Worm (Caenorhabditis elegans) whole organism, L3 larva: ENCODE data around the gene apc-11.

Experiments used
- R02D3.7 ChIP-seq: fragments of 150-350 bp; optimal IDR thresholded peaks from 2 replicates; lab custom pipeline; 2014; ENCODE audit warnings: missing biosample characterization, missing genetic modification characterization
- ZK546.5 ChIP-seq: sonication (generic microtip); optimal IDR thresholded peaks from 2 replicates; lab custom pipeline; 2017; ENCODE audit warnings: missing biosample characterization, missing genetic modification characterization
- ama-1 ChIP-seq: fragments of 150-350 bp; optimal IDR thresholded peaks from 2 replicates; lab custom pipeline; 2018
- ceh-28 ChIP-seq: fragments of 150-350 bp; optimal IDR thresholded peaks from 2 replicates; lab custom pipeline; 2014; ENCODE audit warnings: missing biosample characterization, missing genetic modification reagents, missing genetic modification characterization
- ceh-9 ChIP-seq: sonication (generic microtip); optimal IDR thresholded peaks from 2 replicates; lab custom pipeline; 2018; ENCODE audit warnings: missing biosample characterization, missing genetic modification characterization
- daf-12 ChIP-seq: fragments of 150-350 bp; optimal IDR thresholded peaks from 2 replicates; lab custom pipeline; 2014; ENCODE audit warnings: missing biosample characterization, missing genetic modification reagents, missing genetic modification characterization
- egl-5 ChIP-seq: fragments of 150-350 bp; optimal IDR thresholded peaks from 2 replicates; lab custom pipeline; 2017; ENCODE audit warnings: missing biosample characterization, missing genetic modification reagents, missing genetic modification characterization, inconsistent platforms
- elt-1 ChIP-seq: fragments of 150-350 bp; optimal IDR thresholded peaks from 2 replicates; lab custom pipeline; 2014; ENCODE audit warnings: missing biosample characterization, missing genetic modification characterization
- elt-2 ChIP-seq: sonication (generic microtip); optimal IDR thresholded peaks from 2 replicates; lab custom pipeline; 2016; ENCODE audit warnings: missing genetic modification reagents, mild to moderate bottlenecking, missing genetic modification characterization, missing compliant biosample characterization
- elt-3 ChIP-seq, 3 experiments: fragments of 150-350 bp in 1 of 3; sonication (generic microtip) in 2 of 3; optimal IDR thresholded peaks; 2 replicates in 2 of 3; 4 replicates in 1 of 3; lab custom pipeline; 2014 to 2017; ENCODE audit warnings: missing biosample characterization in 3 of 3, missing genetic modification characterization in 3 of 3
- eor-1 ChIP-seq, 2 experiments: fragments of 150-350 bp; optimal IDR thresholded peaks; 2 replicates each; lab custom pipeline; 2014 to 2018; ENCODE audit warnings: missing biosample characterization in 2 of 2, missing genetic modification characterization in 2 of 2
- fkh-10 ChIP-seq: sonication (generic microtip); optimal IDR thresholded peaks from 2 replicates; lab custom pipeline; 2017; ENCODE audit warnings: missing biosample characterization, missing genetic modification reagents, missing genetic modification characterization
- fkh-2 ChIP-seq: fragments of 150-350 bp; optimal IDR thresholded peaks from 2 replicates; lab custom pipeline; 2014; ENCODE audit warnings: missing biosample characterization, missing genetic modification reagents, missing genetic modification characterization
- fos-1 ChIP-seq: fragments of 150-350 bp; optimal IDR thresholded peaks from 2 replicates; lab custom pipeline; 2014; ENCODE audit warnings: missing biosample characterization, missing genetic modification characterization
- hmg-11 ChIP-seq: sonication (generic microtip); optimal IDR thresholded peaks from 2 replicates; lab custom pipeline; 2016; ENCODE audit warnings: missing genetic modification characterization, missing compliant biosample characterization
- jun-1 ChIP-seq: fragments of 150-350 bp; optimal IDR thresholded peaks from 2 replicates; lab custom pipeline; 2014; ENCODE audit warnings: missing biosample characterization, missing genetic modification reagents, missing genetic modification characterization
- lin-15B ChIP-seq: fragments of 150-350 bp; optimal IDR thresholded peaks from 2 replicates; lab custom pipeline; 2014; ENCODE audit warnings: missing biosample characterization, missing genetic modification characterization
- mdl-1 ChIP-seq: fragments of 150-350 bp; optimal IDR thresholded peaks from 2 replicates; lab custom pipeline; 2014; ENCODE audit warnings: missing biosample characterization, missing genetic modification characterization
- mml-1 ChIP-seq: fragments of 150-350 bp; sonication (generic microtip); optimal IDR thresholded peaks from 3 replicates; lab custom pipeline; 2014; ENCODE audit warnings: missing biosample characterization, missing genetic modification characterization
- nfya-1 ChIP-seq: sonication (generic microtip); optimal IDR thresholded peaks from 2 replicates; lab custom pipeline; 2017; ENCODE audit warnings: missing genetic modification characterization, mild to moderate bottlenecking, missing compliant biosample characterization, antibody characterized with exemption, moderate library complexity; ENCODE audit not compliant: insufficient read depth
- nhr-12 ChIP-seq: fragments of 150-350 bp; optimal IDR thresholded peaks from 2 replicates; lab custom pipeline; 2014; ENCODE audit warnings: missing biosample characterization, missing genetic modification characterization
- nhr-23 ChIP-seq: fragments of 150-350 bp; optimal IDR thresholded peaks from 2 replicates; lab custom pipeline; 2014; ENCODE audit warnings: missing biosample characterization, missing genetic modification reagents, missing genetic modification characterization
- nhr-237 ChIP-seq: fragments of 150-350 bp; optimal IDR thresholded peaks from 2 replicates; lab custom pipeline; 2014; ENCODE audit warnings: missing biosample characterization, missing genetic modification characterization
- nhr-25 ChIP-seq: sonication (generic microtip); optimal IDR thresholded peaks from 2 replicates; lab custom pipeline; 2017; ENCODE audit warnings: missing biosample characterization, missing genetic modification characterization
- nhr-77 ChIP-seq: fragments of 150-350 bp; optimal IDR thresholded peaks from 2 replicates; lab custom pipeline; 2014; ENCODE audit warnings: missing biosample characterization, missing genetic modification characterization
- pha-4 ChIP-seq: fragments of 150-350 bp; optimal IDR thresholded peaks from 2 replicates; lab custom pipeline; 2014; ENCODE audit warnings: missing biosample characterization, missing genetic modification reagents, missing genetic modification characterization
- pqm-1 ChIP-seq: fragments of 150-350 bp; optimal IDR thresholded peaks from 2 replicates; lab custom pipeline; 2017; ENCODE audit warnings: missing biosample characterization, missing genetic modification characterization, inconsistent platforms
- sea-2 ChIP-seq: fragments of 150-350 bp; sonication (generic microtip); optimal IDR thresholded peaks from 4 replicates; lab custom pipeline; 2014; ENCODE audit warnings: missing biosample characterization, missing genetic modification reagents, missing genetic modification characterization
- skn-1 ChIP-seq: fragments of 150-350 bp; optimal IDR thresholded peaks from 2 replicates; lab custom pipeline; 2014; ENCODE audit warnings: missing biosample characterization, missing genetic modification characterization
- snpc-4 ChIP-seq: fragments of 150-350 bp; optimal IDR thresholded peaks from 2 replicates; lab custom pipeline; 2014; ENCODE audit warnings: missing biosample characterization, missing genetic modification characterization
- tbx-2 ChIP-seq: sonication (generic microtip); optimal IDR thresholded peaks from 2 replicates; lab custom pipeline; 2016; ENCODE audit warnings: mild to moderate bottlenecking, missing genetic modification characterization, missing compliant biosample characterization
- unc-39 ChIP-seq: sonication (generic microtip); optimal IDR thresholded peaks from 4 replicates; lab custom pipeline; 2017; ENCODE audit warnings: missing biosample characterization, missing genetic modification characterization
- unc-62 ChIP-seq: fragments of 150-350 bp; sonication (generic microtip); optimal IDR thresholded peaks from 4 replicates; lab custom pipeline; 2014; ENCODE audit warnings: missing biosample characterization, missing genetic modification reagents, missing genetic modification characterization
- zag-1 ChIP-seq: fragments of 150-350 bp; optimal IDR thresholded peaks from 2 replicates; lab custom pipeline; 2014; ENCODE audit warnings: missing biosample characterization, missing genetic modification characterization
- ztf-4 ChIP-seq: fragments of 150-350 bp; optimal IDR thresholded peaks from 2 replicates; lab custom pipeline; 2014; ENCODE audit warnings: missing biosample characterization, missing genetic modification characterization

Gene apc-11

ce11 chrIII:4595771-4596227 is 1.6 kb upstream of the apc-11 start, which contains the start of gene asb-1:
Gene asb-1, minus strand, starts transcription at chrIII:4595821.
- TF ChIP-seq nhr-12, result no peak
- TF ChIP-seq ama-1 (lab: Kevin White, UChicago), result no peak
- no peak for TF ChIP-seq mml-1 (tag; lab: Kevin White, UChicago)
- TF ChIP-seq pha-4 (tag; lab: Kevin White, UChicago), result no peak
- TF ChIP-seq daf-12 (tag; lab: Kevin White, UChicago), result no peak
- TF ChIP-seq mdl-1, result no peak
- TF ChIP-seq tbx-2, result no peak
- no peak for TF ChIP-seq skn-1 (tag; lab: Kevin White, UChicago)
- TF ChIP-seq ceh-9 (tag; lab: Kevin White, UChicago), result no peak

ce11 chrIII:4594762-4595523 is 719 bp upstream of the apc-11 start:
- TF ChIP-seq tbx-2, result no peak
- no peak for TF ChIP-seq skn-1 (tag; lab: Kevin White, UChicago)
- no peak for TF ChIP-seq pqm-1 (tag; lab: Kevin White, UChicago)
- TF ChIP-seq elt-2 (tag; lab: Kevin White, UChicago), result no peak

ce11 chrIII:4593098-4593697 is 1.0 kb downstream of the apc-11 start, which contains the start of gene erh-2:
Gene erh-2, plus strand, starts transcription at chrIII:4593231.
- no peak for TF ChIP-seq skn-1 (tag; lab: Kevin White, UChicago)
- no peak for TF ChIP-seq elt-3 (tag; optimal IDR thresholded peaks at IDR 0.05; lab: Kevin White, UChicago)
- TF ChIP-seq nhr-12, result no peak

ce11 chrIII:4587177-4587576 is 7.0 kb downstream of the apc-11 start, which contains the start of the genes F35G12.7 and smc-4:
Gene F35G12.7, minus strand, starts transcription at chrIII:4587330.
Gene smc-4, plus strand, starts transcription at chrIII:4587501.
- TF ChIP-seq elt-1 (no peak), nfya-1 (tag; lab: Kevin White, UChicago) (peak; percentile 90), elt-2 (tag; lab: Kevin White, UChicago) (peak; percentile 25), nhr-237 (tag; lab: Kevin White, UChicago) (no peak), unc-62 (no peak), skn-1 (tag; lab: Kevin White, UChicago) (no peak), nhr-25 (peak; percentile 32), sea-2 (GFP tag; lab: Kevin White, UChicago) (no peak), ZK546.5 (tag; lab: Kevin White, UChicago) (no peak), lin-15B (tag; lab: Kevin White, UChicago) (peak; percentile 26), unc-39 (no peak), ceh-28 (tag; lab: Kevin White, UChicago) (peak; percentile 9), fkh-10 (GFP tag; lab: Kevin White, UChicago) (no peak), pha-4 (tag; lab: Kevin White, UChicago) (peak; percentile 73), nhr-23 (tag; lab: Kevin White, UChicago) (peak; percentile 73)

ce11 chrIII:4584068-4584566 is 10.1 kb downstream of the apc-11 start, which contains the start of gene F35G12.5:
Gene F35G12.5, plus strand, starts transcription at chrIII:4584118.
- TF ChIP-seq sea-2 (GFP tag; lab: Kevin White, UChicago) (no peak), mml-1 (tag; lab: Kevin White, UChicago) (no peak), zag-1 (no peak), pqm-1 (tag; lab: Kevin White, UChicago) (no peak), nfya-1 (tag; lab: Kevin White, UChicago) (peak; percentile 97), hmg-11 (tag; lab: Kevin White, UChicago) (no peak)

ce11 chrIII:4581495-4581894 is 12.7 kb downstream of the apc-11 start, which contains the start of gene F35G12.12:
Gene F35G12.12, plus strand, starts transcription at chrIII:4581795.
- TF ChIP-seq nhr-12, result no peak
- no peak for TF ChIP-seq fos-1
- TF ChIP-seq eor-1 (tag; optimal IDR thresholded peaks at IDR 0.05; lab: Kevin White, UChicago), result no peak
- TF ChIP-seq ceh-9 (tag; lab: Kevin White, UChicago), result no peak
- TF ChIP-seq fkh-10 (GFP tag; lab: Kevin White, UChicago), result no peak
- TF ChIP-seq pha-4 (tag; lab: Kevin White, UChicago), result no peak
- TF ChIP-seq snpc-4 (tag; lab: Kevin White, UChicago), result no peak
- TF ChIP-seq mml-1 (tag; lab: Kevin White, UChicago), result no peak
- no peak for TF ChIP-seq jun-1 (tag; lab: Kevin White, UChicago)
- TF ChIP-seq sea-2 (GFP tag; lab: Kevin White, UChicago), result no peak
- no peak for TF ChIP-seq fkh-2
- no peak for TF ChIP-seq ztf-4 (tag; lab: Kevin White, UChicago)
- TF ChIP-seq hmg-11 (tag; lab: Kevin White, UChicago), result no peak
- no peak for TF ChIP-seq unc-39
- TF ChIP-seq elt-2 (tag; lab: Kevin White, UChicago), result no peak
- no peak for TF ChIP-seq egl-5 (tag; lab: Kevin White, UChicago)
- no peak for TF ChIP-seq R02D3.7 (tag; lab: Kevin White, UChicago)
- TF ChIP-seq nhr-77 (tag; lab: Kevin White, UChicago), result no peak
- TF ChIP-seq mdl-1, result no peak
